Worm (Caenorhabditis elegans): ENCODE data around the gene srh-37.

Gene srh-37

DNA sequence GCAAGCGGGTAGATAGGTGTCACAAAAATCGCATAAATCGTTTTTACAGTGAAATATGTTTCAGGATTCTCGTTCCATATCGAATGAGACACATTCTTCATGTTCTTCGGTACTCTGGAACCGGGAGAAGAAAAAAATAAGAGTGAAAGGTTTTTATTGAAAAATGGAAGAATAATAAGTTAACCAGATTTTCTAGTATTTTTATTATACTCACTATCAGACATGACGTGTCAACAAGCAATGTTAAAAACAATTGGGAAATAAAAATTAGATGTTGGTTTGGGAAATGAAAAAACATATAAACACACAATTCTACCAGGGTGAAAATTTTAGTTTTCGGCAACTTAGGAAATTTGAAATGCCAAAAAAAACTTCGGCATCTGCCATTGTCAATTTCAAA lies at the start of gene srh-37:
TSS of gene srh-37 (minus strand) at position 101 of the 400 bp plus-strand sequence.
- TF ChIP-seq ztf-25 (GFP tag; IDR thresholded peaks at IDR 0.05) (no peak), mel-28 (tag; optimal IDR thresholded peaks at IDR 0.05; ENCODE audit: borderline replicate concordance) (no peak), madf-6 (GFP tag; IDR thresholded peaks at IDR 0.05) (no peak), mes-4 (tag; optimal IDR thresholded peaks at IDR 0.05) (no peak), somi-1 (GFP tag; optimal IDR thresholded peaks at IDR 0.05) (no peak), attf-6 (GFP tag; IDR thresholded peaks at IDR 0.05) (no peak), snpc-1.3 (tag; optimal IDR thresholded peaks at IDR 0.05; ENCODE audit: insufficient read depth) (no peak), nhr-120 (GFP tag; IDR thresholded peaks at IDR 0.05) (no peak), ztf-18 (tag; optimal IDR thresholded peaks at IDR 0.05) (no peak), nfya-2 (GFP tag; IDR thresholded peaks at IDR 0.05) (no peak), F52B5.7 (tag; optimal IDR thresholded peaks at IDR 0.05) (no peak), nhr-27 (tag; optimal IDR thresholded peaks at IDR 0.05) (no peak), lsy-27 (tag; optimal IDR thresholded peaks at IDR 0.05; ENCODE audit: borderline replicate concordance, insufficient read depth) (no peak), rec-8 (tag; optimal IDR thresholded peaks at IDR 0.05) (no peak), hrde-1 (tag; optimal IDR thresholded peaks at IDR 0.05; ENCODE audit: borderline replicate concordance) (no peak), madf-10 (tag; optimal IDR thresholded peaks at IDR 0.05) (no peak), madf-8 (GFP tag; conservative IDR thresholded peaks at IDR 0.05) (no peak), ceh-40 (GFP tag; IDR thresholded peaks at IDR 0.05) (no peak), nhr-179 (tag; optimal IDR thresholded peaks at IDR 0.05) (no peak)

DNA sequence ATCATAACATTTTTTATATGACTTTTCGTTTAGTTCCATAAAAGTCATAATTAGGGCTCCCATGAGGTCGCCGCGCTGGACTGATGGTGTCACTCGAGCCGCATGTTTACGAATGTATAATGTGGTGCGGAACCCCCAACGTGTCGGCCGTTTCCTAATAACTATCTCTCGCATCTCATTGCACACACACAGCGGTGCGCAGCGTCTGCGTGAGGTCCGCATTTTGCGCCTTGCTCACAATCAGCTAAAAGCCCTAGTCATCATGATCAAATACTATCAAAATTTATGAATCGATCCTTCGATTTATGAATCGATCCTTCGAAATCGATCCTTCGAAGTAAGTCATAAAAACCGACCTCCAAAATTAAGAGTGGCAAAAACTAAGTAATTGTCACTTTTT lies 47.6 kb upstream of the srh-37 start, which contains the start of gene srx-7:
TSS of gene srx-7 (plus strand) at position 256 of the 400 bp plus-strand sequence.
- TF ChIP-seq snpc-1.1 (tag; optimal IDR thresholded peaks at IDR 0.05; ENCODE audit: insufficient read depth), result peak; percentile 3
- TF ChIP-seq snpc-4 (GFP tag; optimal IDR thresholded peaks at IDR 0.05), result no peak
- peak in 1 of 4 experiments; percentile 65 for TF ChIP-seq snpc-4 (tag; optimal IDR thresholded peaks at IDR 0.05)
- TF ChIP-seq mxl-1 (tag; optimal IDR thresholded peaks at IDR 0.05), result no peak

DNA sequence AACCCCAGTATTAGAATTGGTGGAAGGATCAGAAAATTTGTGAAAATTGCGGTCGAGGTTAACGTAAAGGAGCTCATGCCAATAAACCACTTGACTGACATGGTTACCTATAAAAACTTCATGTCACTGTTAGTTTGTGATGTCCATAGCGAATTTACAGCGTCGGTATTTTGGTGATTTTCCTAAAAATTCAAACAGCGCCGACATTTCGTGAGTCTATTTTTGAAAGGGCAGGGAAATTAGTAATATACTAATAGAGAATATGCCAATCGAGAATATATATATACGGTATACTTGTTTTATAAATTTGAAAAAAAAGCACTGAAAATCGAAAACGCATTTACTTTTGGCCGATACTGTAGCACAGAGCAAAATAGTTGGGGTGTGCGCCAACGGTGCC lies 43.7 kb upstream of the srh-37 start, which contains the start of gene srx-8:
TSS of gene srx-8 (minus strand) at position 101 of the 400 bp plus-strand sequence.
- TF ChIP-seq lin-54 (GFP tag; optimal IDR thresholded peaks at IDR 0.05) (no peak), somi-1 (GFP tag; optimal IDR thresholded peaks at IDR 0.05) (no peak), F37B4.10 (GFP tag; IDR thresholded peaks at IDR 0.05) (no peak), ccch-3 (GFP tag; optimal IDR thresholded peaks at IDR 0.05) (no peak), fkh-3 (tag; optimal IDR thresholded peaks at IDR 0.05) (no peak), T26A5.8 (tag; optimal IDR thresholded peaks at IDR 0.05) (no peak), ztf-18 (tag; optimal IDR thresholded peaks at IDR 0.05) (no peak)

DNA sequence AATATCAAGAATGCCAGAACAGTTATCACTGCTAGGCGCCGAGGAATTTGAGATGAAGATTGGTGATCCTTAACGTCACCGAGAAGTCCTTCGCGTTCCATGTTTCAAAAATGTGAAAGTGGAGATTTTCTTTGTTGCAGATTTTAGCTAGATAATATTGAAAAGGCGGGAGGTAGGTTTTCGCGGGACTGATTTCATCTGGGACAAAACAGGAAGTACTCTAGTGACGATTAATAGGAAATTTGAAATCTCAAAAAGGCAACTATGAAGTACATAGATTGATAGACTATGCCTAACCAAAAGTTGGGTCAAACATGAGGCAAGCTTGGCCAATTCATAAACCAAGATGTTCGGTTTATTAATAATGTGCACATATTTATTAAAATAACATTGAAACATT lies 40.7 kb upstream of the srh-37 start, which contains the start of gene C14C6.8:
TSS of gene C14C6.8 (minus strand) at position 101 of the 400 bp plus-strand sequence.
- TF ChIP-seq egl-44 (GFP tag; IDR thresholded peaks at IDR 0.05), result no peak
- no peak for TF ChIP-seq nfyb-1 (GFP tag; IDR thresholded peaks at IDR 0.05)
- TF ChIP-seq Y56A3A.18 (GFP tag; IDR thresholded peaks at IDR 0.05), result no peak
- TF ChIP-seq F57A8.1 (GFP tag; optimal IDR thresholded peaks at IDR 0.05), result no peak
- TF ChIP-seq xnd-1 (tag; optimal IDR thresholded peaks at IDR 0.05), result no peak
- TF ChIP-seq ceh-40 (GFP tag; IDR thresholded peaks at IDR 0.05), result no peak
- TF ChIP-seq hrde-1 (tag; optimal IDR thresholded peaks at IDR 0.05; ENCODE audit: borderline replicate concordance), result no peak
- TF ChIP-seq unc-62 (GFP tag; optimal IDR thresholded peaks at IDR 0.05), result no peak
- TF ChIP-seq ceh-91 (GFP tag; IDR thresholded peaks at IDR 0.05), result no peak
- TF ChIP-seq chd-7 (tag; optimal IDR thresholded peaks at IDR 0.05), result no peak
- TF ChIP-seq lsl-1 (GFP tag; optimal IDR thresholded peaks at IDR 0.05), result no peak
- TF ChIP-seq Y53G8AR.9 (GFP tag; conservative IDR thresholded peaks at IDR 0.05), result no peak

All from whole organism, young adult.